Fruit fly (Drosophila melanogaster) whole organism, pupa: Measurements from ENCODE around the gene CG12521.

Source experiments
- CG12605 ChIP-seq: fragments of 200-800 bp; sonication (Bioruptor generic); IDR thresholded peaks from 2 replicates; pipeline ENCODE4 v1.3.6; 2022; ENCODE audit warnings: missing biosample characterization, missing genetic modification characterization
- CG15710 ChIP-seq: fragments of 200-800 bp; sonication (Bioruptor generic); optimal IDR thresholded peaks from 2 replicates; lab custom pipeline; 2018; ENCODE audit warnings: missing biosample characterization, mild to moderate bottlenecking, missing genetic modification characterization, moderate library complexity
- CG17806 ChIP-seq: fragments of 200-800 bp; sonication (Bioruptor generic); optimal IDR thresholded peaks from 2 replicates; lab custom pipeline; 2018; ENCODE audit warnings: missing biosample characterization, mild to moderate bottlenecking, missing genetic modification characterization, moderate library complexity
- D1 ChIP-seq: fragments of 200-800 bp; sonication (Bioruptor generic); optimal IDR thresholded peaks from 2 replicates; lab custom pipeline; 2018; ENCODE audit warnings: missing biosample characterization, mild to moderate bottlenecking, missing genetic modification characterization, moderate library complexity
- EcR ChIP-seq: fragments of 200-800 bp; sonication (Bioruptor generic); optimal IDR thresholded peaks from 3 replicates; lab custom pipeline; 2019; ENCODE audit warnings: missing biosample characterization, missing genetic modification characterization, mild to moderate bottlenecking, moderate library complexity, missing genetic modification reagents
- Ets98B ChIP-seq: fragments of 200-800 bp; sonication (Bioruptor generic); IDR thresholded peaks from 2 replicates; pipeline ENCODE4 v1.3.6; 2022; ENCODE audit warnings: missing biosample characterization, missing genetic modification characterization
- Pif1B ChIP-seq: fragments of 200-800 bp; sonication (Bioruptor generic); optimal IDR thresholded peaks from 3 replicates; lab custom pipeline; 2016; ENCODE audit warnings: missing biosample characterization, missing genetic modification characterization
- fd96Ca ChIP-seq: fragments of 200-800 bp; sonication (Bioruptor generic); IDR thresholded peaks from 3 replicates; pipeline ENCODE4 v1.3.6; 2022; ENCODE audit warnings: missing biosample characterization, missing genetic modification characterization
- rn ChIP-seq: fragments of 200-800 bp; sonication (Bioruptor generic); IDR thresholded peaks from 2 replicates; pipeline ENCODE4 v1.3.6; 2022; ENCODE audit warnings: missing biosample characterization, missing genetic modification characterization

dm6 chr3L:11831199-11831598 lies 16.4 kb downstream of the CG12521 start:
- TF ChIP-seq EcR (GFP tag; lab: Kevin White, UChicago) (no peak), CG15710 (no peak), D1 (tag; lab: Kevin White, UChicago) (no peak), fd96Ca (no peak), Pif1B (GFP tag; lab: Kevin White, UChicago) (no peak), CG12605 (GFP tag; lab: Robert Waterston, UW) (no peak), Ets98B (GFP tag; lab: Robert Waterston, UW) (no peak), CG17806 (tag; lab: Kevin White, UChicago) (no peak), rn (GFP tag; lab: Robert Waterston, UW) (no peak)
